Comparison of ENCODE assay signal across 7 worm cellular contexts in genomic region chrV:16352282-16352681, ce11.
TF ChIP-seq lines count a peak whose summit lies in the region.

No protein-coding gene starts in this region.

TF ChIP-seq in whole organism, L1 larva, 84 proteins besides CTCF, POLR2A, EP300 and RAD21 (continues in another document):
- TF ChIP-seq lin-13 (GFP tag; optimal IDR thresholded peaks at IDR 0.05; lab: Kevin White, UChicago) = no peak
- no peak for TF ChIP-seq Y116A8C.19 (tag; optimal IDR thresholded peaks at IDR 0.05; lab: Kevin White, UChicago; ENCODE audit: borderline replicate concordance)
- TF ChIP-seq dpl-1 (GFP tag; optimal IDR thresholded peaks at IDR 0.05; lab: Kevin White, UChicago) = peak in 1 of 3 experiments; percentile 13
- TF ChIP-seq lin-35 (GFP tag; optimal IDR thresholded peaks at IDR 0.05; lab: Kevin White, UChicago) = peak in 1 of 2 experiments; percentile 61
- TF ChIP-seq lin-14 (GFP tag; optimal IDR thresholded peaks at IDR 0.05; lab: Kevin White, UChicago) = peak; percentile 72
- no peak for TF ChIP-seq ceh-63 (GFP tag; optimal IDR thresholded peaks at IDR 0.05; lab: Kevin White, UChicago)
- TF ChIP-seq nhr-11 (tag; optimal IDR thresholded peaks at IDR 0.05; lab: Kevin White, UChicago) = no peak
- TF ChIP-seq lin-39 (tag; optimal IDR thresholded peaks at IDR 0.05; lab: Kevin White, UChicago) = peak; percentile 14
- peak; percentile 58 for TF ChIP-seq nhr-71 (tag; optimal IDR thresholded peaks at IDR 0.05; lab: Kevin White, UChicago)
- no peak for TF ChIP-seq irx-1 (tag; optimal IDR thresholded peaks at IDR 0.05; lab: Kevin White, UChicago)
- TF ChIP-seq mep-1 (tag; optimal IDR thresholded peaks at IDR 0.05; lab: Kevin White, UChicago) = peak; percentile 39
- TF ChIP-seq fkh-10 (GFP tag; optimal IDR thresholded peaks at IDR 0.05; lab: Kevin White, UChicago) = no peak
- TF ChIP-seq skn-1 (tag; optimal IDR thresholded peaks at IDR 0.05; lab: Kevin White, UChicago) = peak; percentile 28

TF ChIP-seq in whole organism, L2 larva, 48 proteins besides CTCF, POLR2A, EP300 and RAD21 (continues in another document):
- TF ChIP-seq nhr-12 (tag; optimal IDR thresholded peaks at IDR 0.05; lab: Kevin White, UChicago) = no peak
- TF ChIP-seq sma-9 (GFP tag; optimal IDR thresholded peaks at IDR 0.05; lab: Kevin White, UChicago) = peak; percentile 70
- TF ChIP-seq sma-9 (tag; optimal IDR thresholded peaks at IDR 0.05; lab: Kevin White, UChicago) = no peak
- no peak for TF ChIP-seq ztf-11 (tag; optimal IDR thresholded peaks at IDR 0.05; lab: Kevin White, UChicago)
- TF ChIP-seq skn-1 (tag; optimal IDR thresholded peaks at IDR 0.05; lab: Kevin White, UChicago) = peak; percentile 34
- TF ChIP-seq lin-39 (tag; optimal IDR thresholded peaks at IDR 0.05; lab: Kevin White, UChicago) = no peak
- peak; percentile 57 for TF ChIP-seq snpc-4 (tag; optimal IDR thresholded peaks at IDR 0.05; lab: Kevin White, UChicago)
- TF ChIP-seq C34F6.9 (tag; optimal IDR thresholded peaks at IDR 0.05; lab: Kevin White, UChicago) = peak; percentile 59
- peak; percentile 68 for TF ChIP-seq nhr-129 (tag; optimal IDR thresholded peaks at IDR 0.05; lab: Kevin White, UChicago)
- TF ChIP-seq F13H6.1 (tag; optimal IDR thresholded peaks at IDR 0.05; lab: Kevin White, UChicago) = peak; percentile 56
- TF ChIP-seq nhr-25 (tag; optimal IDR thresholded peaks at IDR 0.05; lab: Kevin White, UChicago) = no peak
- peak; percentile 2 for TF ChIP-seq gmeb-1 (tag; optimal IDR thresholded peaks at IDR 0.05; lab: Kevin White, UChicago)
- no peak for TF ChIP-seq ama-1 (optimal IDR thresholded peaks at IDR 0.05; lab: Kevin White, UChicago)

TF ChIP-seq in whole organism, L3 larva, 47 proteins besides CTCF, POLR2A, EP300 and RAD21:
- TF ChIP-seq nfya-1 (tag; optimal IDR thresholded peaks at IDR 0.05; lab: Kevin White, UChicago; ENCODE audit: insufficient read depth) (peak; percentile 54), elt-2 (tag; optimal IDR thresholded peaks at IDR 0.05; lab: Kevin White, UChicago) (peak; percentile 60), hmg-11 (tag; optimal IDR thresholded peaks at IDR 0.05; lab: Kevin White, UChicago) (peak; percentile 13), egl-5 (tag; optimal IDR thresholded peaks at IDR 0.05; lab: Kevin White, UChicago) (peak; percentile 3), lin-39 (tag; optimal IDR thresholded peaks at IDR 0.05; lab: Kevin White, UChicago) (peak; percentile 54), skn-1 (tag; optimal IDR thresholded peaks at IDR 0.05; lab: Kevin White, UChicago) (peak; percentile 56), pqm-1 (tag; optimal IDR thresholded peaks at IDR 0.05; lab: Kevin White, UChicago) (peak; percentile 58), lin-15B (tag; optimal IDR thresholded peaks at IDR 0.05; lab: Kevin White, UChicago) (peak; percentile 22), pha-4 (tag; optimal IDR thresholded peaks at IDR 0.05; lab: Kevin White, UChicago) (peak; percentile 69), jun-1 (tag; optimal IDR thresholded peaks at IDR 0.05; lab: Kevin White, UChicago) (no peak), unc-62 (GFP tag; optimal IDR thresholded peaks at IDR 0.05; lab: Kevin White, UChicago) (no peak), unc-39 (tag; optimal IDR thresholded peaks at IDR 0.05; lab: Kevin White, UChicago) (no peak)

TF ChIP-seq in whole organism, L4 larva, 104 proteins besides CTCF, POLR2A, EP300 and RAD21 (continues in another document):
- TF ChIP-seq lin-15B (tag; optimal IDR thresholded peaks at IDR 0.05; lab: Kevin White, UChicago) (no peak), nhr-6 (tag; optimal IDR thresholded peaks at IDR 0.05; lab: Kevin White, UChicago) (no peak), lsy-2 (tag; optimal IDR thresholded peaks at IDR 0.05; lab: Kevin White, UChicago) (peak in 1 of 2 experiments; percentile 48), rbr-2 (tag; optimal IDR thresholded peaks at IDR 0.05; lab: Kevin White, UChicago) (peak; percentile 9), mep-1 (tag; optimal IDR thresholded peaks at IDR 0.05; lab: Kevin White, UChicago) (peak; percentile 43), mdl-1 (tag; optimal IDR thresholded peaks at IDR 0.05; lab: Kevin White, UChicago) (peak in 1 of 2 experiments; percentile 76), daf-16 (GFP tag; optimal IDR thresholded peaks at IDR 0.05; lab: Kevin White, UChicago) (peak in 1 of 2 experiments; percentile 90), daf-16 (tag; optimal IDR thresholded peaks at IDR 0.05; lab: Kevin White, UChicago) (peak; percentile 85), hlh-11 (tag; optimal IDR thresholded peaks at IDR 0.05; lab: Kevin White, UChicago) (peak; percentile 79), daf-19 (GFP tag; conservative IDR thresholded peaks at IDR 0.05; lab: Robert Waterston, UW) (no peak), spr-3 (GFP tag; optimal IDR thresholded peaks at IDR 0.05; lab: Kevin White, UChicago) (no peak), Y5F2A.4 (GFP tag; optimal IDR thresholded peaks at IDR 0.05; lab: Kevin White, UChicago) (no peak), nhr-11 (tag; optimal IDR thresholded peaks at IDR 0.05; lab: Kevin White, UChicago) (peak; percentile 75), hlh-30 (tag; optimal IDR thresholded peaks at IDR 0.05; lab: Kevin White, UChicago; ENCODE audit: insufficient read depth) (peak; percentile 86)

TF ChIP-seq in whole organism, late embryonic, 69 proteins besides CTCF, POLR2A, EP300 and RAD21:
- TF ChIP-seq F13H6.1 (tag; optimal IDR thresholded peaks at IDR 0.05; lab: Kevin White, UChicago) (no peak), nfya-1 (tag; optimal IDR thresholded peaks at IDR 0.05; lab: Kevin White, UChicago) (peak; percentile 32), ahr-1 (tag; optimal IDR thresholded peaks at IDR 0.05; lab: Kevin White, UChicago) (no peak), pat-9 (tag; optimal IDR thresholded peaks at IDR 0.05; lab: Kevin White, UChicago) (no peak), ceh-18 (tag; optimal IDR thresholded peaks at IDR 0.05; lab: Kevin White, UChicago) (peak; percentile 49), elt-2 (tag; optimal IDR thresholded peaks at IDR 0.05; lab: Kevin White, UChicago) (no peak), ceh-6 (GFP tag; optimal IDR thresholded peaks at IDR 0.05; lab: Kevin White, UChicago) (no peak)

TF ChIP-seq in whole organism, mixed stage, embryonic, 35 proteins besides CTCF, POLR2A, EP300 and RAD21:
- TF ChIP-seq hlh-1 (tag; optimal IDR thresholded peaks at IDR 0.05; lab: Kevin White, UChicago) = peak; percentile 39
- peak; percentile 67 for TF ChIP-seq unc-120 (tag; optimal IDR thresholded peaks at IDR 0.05; lab: Kevin White, UChicago; ENCODE audit: poor library complexity, severe bottlenecking)
- no peak for TF ChIP-seq zip-8 (tag; optimal IDR thresholded peaks at IDR 0.05; lab: Kevin White, UChicago)
- peak; percentile 12 for TF ChIP-seq unc-62 (GFP tag; optimal IDR thresholded peaks at IDR 0.05; lab: Kevin White, UChicago)

TF ChIP-seq in whole organism, young adult, 124 proteins besides CTCF, POLR2A, EP300 and RAD21 (continues in another document):
- TF ChIP-seq akir-1 (GFP tag; optimal IDR thresholded peaks at IDR 0.05; lab: Kevin White, UChicago) (no peak), lin-40 (tag; optimal IDR thresholded peaks at IDR 0.05; lab: Kevin White, UChicago) (peak; percentile 6), nfya-2 (GFP tag; IDR thresholded peaks at IDR 0.05; lab: Robert Waterston, UW) (no peak), F37B4.10 (GFP tag; IDR thresholded peaks at IDR 0.05; lab: Robert Waterston, UW) (no peak), F22D6.2 (tag; optimal IDR thresholded peaks at IDR 0.05; lab: Kevin White, UChicago) (peak; percentile 53), tbp1 (GFP tag; optimal IDR thresholded peaks at IDR 0.05; lab: Kevin White, UChicago) (peak; percentile 4), mxl-1 (tag; optimal IDR thresholded peaks at IDR 0.05; lab: Kevin White, UChicago) (no peak), ztf-3 (GFP tag; optimal IDR thresholded peaks at IDR 0.05; lab: Kevin White, UChicago) (no peak), nfyb-1 (GFP tag; IDR thresholded peaks at IDR 0.05; lab: Robert Waterston, UW) (no peak), him-1 (tag; optimal IDR thresholded peaks at IDR 0.05; lab: Kevin White, UChicago) (no peak), F33H1.4 (GFP tag; IDR thresholded peaks at IDR 0.05; lab: Robert Waterston, UW) (no peak), ceh-40 (GFP tag; IDR thresholded peaks at IDR 0.05; lab: Robert Waterston, UW) (no peak), B0019.2 (GFP tag; conservative IDR thresholded peaks at IDR 0.05; lab: Robert Waterston, UW) (no peak), Y95B8A.8 (GFP tag; IDR thresholded peaks at IDR 0.05; lab: Robert Waterston, UW) (no peak), K12H6.12 (tag; optimal IDR thresholded peaks at IDR 0.05; lab: Kevin White, UChicago) (peak; percentile 58), somi-1 (GFP tag; optimal IDR thresholded peaks at IDR 0.05; lab: Kevin White, UChicago) (peak; percentile 67), sdz-38 (tag; optimal IDR thresholded peaks at IDR 0.05; lab: Kevin White, UChicago) (no peak), nhr-80 (tag; optimal IDR thresholded peaks at IDR 0.05; lab: Kevin White, UChicago) (peak; percentile 83), attf-5 (GFP tag; optimal IDR thresholded peaks at IDR 0.05; lab: Kevin White, UChicago) (peak; percentile 73), pha-4 (tag; optimal IDR thresholded peaks at IDR 0.05; lab: Kevin White, UChicago) (peak; percentile 66), gei-17 (GFP tag; optimal IDR thresholded peaks at IDR 0.05; lab: Kevin White, UChicago) (no peak), lsy-27 (tag; optimal IDR thresholded peaks at IDR 0.05; lab: Kevin White, UChicago; ENCODE audit: borderline replicate concordance, insufficient read depth) (no peak), F55B11.4 (tag; optimal IDR thresholded peaks at IDR 0.05; lab: Kevin White, UChicago; ENCODE audit: borderline replicate concordance, insufficient read depth) (no peak), B0261.1 (tag; optimal IDR thresholded peaks at IDR 0.05; lab: Kevin White, UChicago) (no peak), rpc-1 (optimal IDR thresholded peaks at IDR 0.05; lab: Kevin White, UChicago) (no peak), rpc-1 (tag; optimal IDR thresholded peaks at IDR 0.05; lab: Kevin White, UChicago) (no peak), rcor-1 (GFP tag; IDR thresholded peaks at IDR 0.05; lab: Robert Waterston, UW) (no peak), F57C9.4 (tag; optimal IDR thresholded peaks at IDR 0.05; lab: Kevin White, UChicago) (no peak), C06A6.2 (GFP tag; conservative IDR thresholded peaks at IDR 0.05; lab: Robert Waterston, UW) (no peak), ets-4 (GFP tag; optimal IDR thresholded peaks at IDR 0.05; lab: Kevin White, UChicago) (no peak), unc-130 (GFP tag; optimal IDR thresholded peaks at IDR 0.05; lab: Kevin White, UChicago) (no peak), mel-28 (tag; optimal IDR thresholded peaks at IDR 0.05; lab: Kevin White, UChicago; ENCODE audit: borderline replicate concordance) (no peak), aptf-3 (GFP tag; IDR thresholded peaks at IDR 0.05; lab: Robert Waterston, UW) (no peak), madf-6 (GFP tag; IDR thresholded peaks at IDR 0.05; lab: Robert Waterston, UW) (no peak), ztf-26 (tag; optimal IDR thresholded peaks at IDR 0.05; lab: Kevin White, UChicago) (no peak)
